Fruit fly (Drosophila melanogaster) whole organism, embryonic: Measurements from ENCODE around the gene sphe.

Source experiments
- Atf6 ChIP-seq: fragments of 200-800 bp; sonication (Bioruptor generic); IDR thresholded peaks from 2 replicates; pipeline ENCODE4 v1.3.6; 2022; ENCODE audit warnings: missing biosample characterization, missing genetic modification characterization
- Bteb2 ChIP-seq: fragments of 200-800 bp; sonication (Bioruptor generic); optimal IDR thresholded peaks from 2 replicates; lab custom pipeline; 2016; ENCODE audit warnings: missing biosample characterization, missing genetic modification characterization
- CG10321 ChIP-seq: fragments of 200-800 bp; sonication (Bioruptor generic); IDR thresholded peaks from 2 replicates; pipeline ENCODE4 v1.3.6; 2022; ENCODE audit warnings: missing biosample characterization, missing genetic modification characterization
- CG10543 ChIP-seq: fragments of 200-800 bp; sonication (Bioruptor generic); optimal IDR thresholded peaks from 3 replicates; lab custom pipeline; 2017; ENCODE audit warnings: missing biosample characterization, mild to moderate bottlenecking, missing genetic modification characterization, moderate library complexity
- CG11085 ChIP-seq: fragments of 200-800 bp; sonication (Bioruptor generic); IDR thresholded peaks from 2 replicates; pipeline ENCODE4 v1.3.6; 2022; ENCODE audit warnings: missing biosample characterization, missing genetic modification characterization
- CG12104 ChIP-seq: fragments of 200-800 bp; sonication (Bioruptor generic); optimal IDR thresholded peaks from 3 replicates; lab custom pipeline; 2016; ENCODE audit warnings: missing biosample characterization, missing genetic modification characterization
- CG14965 ChIP-seq: fragments of 200-800 bp; sonication (Bioruptor generic); optimal IDR thresholded peaks from 2 replicates; lab custom pipeline; 2016; ENCODE audit warnings: missing biosample characterization, missing genetic modification characterization, borderline replicate concordance
- CG15696 ChIP-seq: fragments of 200-800 bp; sonication (Bioruptor generic); optimal IDR thresholded peaks from 2 replicates; lab custom pipeline; 2019; ENCODE audit warnings: missing biosample characterization, mild to moderate bottlenecking, missing genetic modification characterization, moderate library complexity
- CG17802 ChIP-seq: fragments of 200-800 bp; sonication (Bioruptor generic); optimal IDR thresholded peaks from 2 replicates; lab custom pipeline; 2018; ENCODE audit warnings: missing biosample characterization, mild to moderate bottlenecking, missing genetic modification characterization, moderate library complexity
- CG18476 ChIP-seq: fragments of 200-800 bp; sonication (Bioruptor generic); optimal IDR thresholded peaks from 2 replicates; lab custom pipeline; 2016; ENCODE audit warnings: missing biosample characterization, mild to moderate bottlenecking, missing genetic modification characterization
- CG18619 ChIP-seq: fragments of 200-800 bp; sonication (Bioruptor generic); optimal IDR thresholded peaks from 3 replicates; lab custom pipeline; 2017; ENCODE audit warnings: missing biosample characterization, mild to moderate bottlenecking, missing genetic modification characterization
- CG2712 ChIP-seq: fragments of 200-800 bp; optimal IDR thresholded peaks from 3 replicates; lab custom pipeline; 2019; ENCODE audit warnings: missing biosample characterization, mild to moderate bottlenecking, missing genetic modification characterization, moderate library complexity
- CG2889 ChIP-seq: fragments of 200-800 bp; sonication (Bioruptor generic); IDR thresholded peaks from 3 replicates; pipeline ENCODE4 v1.3.6; 2022; ENCODE audit warnings: missing biosample characterization, missing genetic modification characterization
- CG30431 ChIP-seq: fragments of 200-800 bp; sonication (Bioruptor generic); optimal IDR thresholded peaks from 2 replicates; lab custom pipeline; 2017; ENCODE audit warnings: missing biosample characterization, missing genetic modification characterization
- CG3407 ChIP-seq: fragments of 200-800 bp; sonication (Bioruptor generic); optimal IDR thresholded peaks from 2 replicates; lab custom pipeline; 2018; ENCODE audit warnings: missing biosample characterization, mild to moderate bottlenecking, missing genetic modification characterization
- CG34422 ChIP-seq: fragments of 200-800 bp; sonication (Bioruptor generic); IDR thresholded peaks from 3 replicates; pipeline ENCODE4 v1.3.6; 2022; ENCODE audit warnings: missing biosample characterization, missing genetic modification characterization
- CG4424 ChIP-seq: fragments of 200-800 bp; sonication (Bioruptor generic); optimal IDR thresholded peaks from 3 replicates; lab custom pipeline; 2016; ENCODE audit warnings: missing biosample characterization, missing genetic modification characterization
- CG6175 ChIP-seq: fragments of 200-800 bp; sonication (Bioruptor generic); IDR thresholded peaks from 3 replicates; pipeline ENCODE4 v1.3.6; 2022; ENCODE audit warnings: missing biosample characterization, missing genetic modification characterization
- CG6654 ChIP-seq: fragments of 200-800 bp; sonication (Bioruptor generic); optimal IDR thresholded peaks from 2 replicates; lab custom pipeline; 2017; ENCODE audit warnings: missing biosample characterization, mild to moderate bottlenecking, missing genetic modification characterization
- CG6854 ChIP-seq: fragments of 200-800 bp; sonication (Bioruptor generic); optimal IDR thresholded peaks from 3 replicates; lab custom pipeline; 2017; ENCODE audit warnings: missing biosample characterization, mild to moderate bottlenecking, missing genetic modification characterization
- CG7357 ChIP-seq: fragments of 200-800 bp; sonication (Bioruptor generic); IDR thresholded peaks from 3 replicates; pipeline ENCODE4 v1.3.6; 2022; ENCODE audit warnings: missing biosample characterization, missing genetic modification characterization
- CG7745 ChIP-seq: fragments of 200-800 bp; sonication (Bioruptor generic); optimal IDR thresholded peaks from 2 replicates; lab custom pipeline; 2018; ENCODE audit warnings: missing biosample characterization, mild to moderate bottlenecking, missing genetic modification characterization, moderate library complexity
- CG7786 ChIP-seq: fragments of 200-800 bp; sonication (Bioruptor generic); optimal IDR thresholded peaks from 2 replicates; lab custom pipeline; 2016; ENCODE audit warnings: missing biosample characterization, missing genetic modification characterization
- CG8290 ChIP-seq, 3 experiments: fragments of 200-800 bp; sonication (Bioruptor generic); optimal IDR thresholded peaks; 2 replicates each; lab custom pipeline; 2016 to 2019; ENCODE audit warnings: missing biosample characterization in 3 of 3, missing genetic modification characterization in 3 of 3, mild to moderate bottlenecking in 2 of 3, moderate library complexity in 1 of 3
- Camta ChIP-seq: fragments of 200-800 bp; sonication (Bioruptor generic); optimal IDR thresholded peaks from 2 replicates; lab custom pipeline; 2016; ENCODE audit warnings: missing biosample characterization, missing genetic modification characterization
- Deaf1 ChIP-seq: fragments of 200-800 bp; optimal IDR thresholded peaks from 3 replicates; lab custom pipeline; 2019; ENCODE audit warnings: missing biosample characterization, mild to moderate bottlenecking, missing genetic modification characterization, moderate library complexity
- Ets65A ChIP-seq: fragments of 200-800 bp; sonication (Bioruptor generic); peaks from one replicate; lab custom pipeline; 2016; ENCODE audit warnings: missing biosample characterization, missing genetic modification characterization
- Fer2 ChIP-seq: fragments of 200-800 bp; sonication (Bioruptor generic); optimal IDR thresholded peaks from 2 replicates; lab custom pipeline; 2018; ENCODE audit warnings: missing biosample characterization, mild to moderate bottlenecking, missing genetic modification characterization, moderate library complexity
- Gsc ChIP-seq: fragments of 200-800 bp; sonication (Bioruptor generic); IDR thresholded peaks from 2 replicates; pipeline ENCODE4 v1.3.6; 2022; ENCODE audit warnings: missing biosample characterization, missing genetic modification characterization
- Hr51 ChIP-seq, 2 experiments: fragments of 200-800 bp; sonication (Bioruptor generic); optimal IDR thresholded peaks; 2 replicates in 1 of 2; 3 replicates in 1 of 2; lab custom pipeline; 2016 to 2018; ENCODE audit warnings: missing biosample characterization in 2 of 2, missing genetic modification characterization in 2 of 2, mild to moderate bottlenecking in 1 of 2, moderate library complexity in 1 of 2
- Lim3 ChIP-seq: fragments of 200-800 bp; sonication (Bioruptor generic); IDR thresholded peaks from 2 replicates; pipeline ENCODE4 v1.3.6; 2022; ENCODE audit warnings: missing biosample characterization, missing genetic modification characterization
- Oli ChIP-seq: fragments of 200-800 bp; sonication (Bioruptor generic); optimal IDR thresholded peaks from 2 replicates; lab custom pipeline; 2018; ENCODE audit warnings: missing biosample characterization, mild to moderate bottlenecking, missing genetic modification characterization, moderate library complexity
- Opbp ChIP-seq: fragments of 200-800 bp; sonication (Bioruptor generic); IDR thresholded peaks from 3 replicates; pipeline ENCODE4 v1.3.6; 2022; ENCODE audit warnings: missing biosample characterization, missing genetic modification characterization; ENCODE audit not compliant: partially characterized antibody
- PHDP ChIP-seq: fragments of 200-800 bp; sonication (Bioruptor generic); optimal IDR thresholded peaks from 3 replicates; lab custom pipeline; 2018; ENCODE audit warnings: missing biosample characterization, mild to moderate bottlenecking, missing genetic modification characterization, moderate library complexity
- Ptx1 ChIP-seq: fragments of 200-800 bp; sonication (Bioruptor generic); IDR thresholded peaks from 2 replicates; pipeline ENCODE4 v1.3.6; 2022; ENCODE audit warnings: missing biosample characterization, missing genetic modification characterization
- Sin3A ChIP-seq: fragments of >200 bp; optimal IDR thresholded peaks from 2 replicates; lab custom pipeline; 2018
- Sox102F ChIP-seq: fragments of 200-800 bp; sonication (Bioruptor generic); optimal IDR thresholded peaks from 2 replicates; lab custom pipeline; 2018; ENCODE audit warnings: missing biosample characterization, mild to moderate bottlenecking, missing genetic modification characterization, moderate library complexity
- ab ChIP-seq: fragments of 200-800 bp; sonication (Bioruptor generic); optimal IDR thresholded peaks from 2 replicates; lab custom pipeline; 2016; ENCODE audit warnings: missing biosample characterization, missing genetic modification characterization
- ara ChIP-seq: fragments of 200-800 bp; sonication (Bioruptor generic); IDR thresholded peaks from 2 replicates; pipeline ENCODE4 v1.3.6; 2022; ENCODE audit warnings: missing biosample characterization, missing genetic modification characterization
- bowl ChIP-seq: fragments of 200-800 bp; sonication (Bioruptor generic); IDR thresholded peaks from 2 replicates; pipeline ENCODE4 v1.3.6; 2022; ENCODE audit warnings: missing biosample characterization, missing genetic modification characterization
- croc ChIP-seq: fragments of 200-800 bp; sonication (Bioruptor generic); conservative IDR thresholded peaks from 3 replicates; pipeline ENCODE4 v1.3.6; 2022; ENCODE audit warnings: missing biosample characterization, missing genetic modification characterization
- crol ChIP-seq: fragments of 200-800 bp; sonication (Bioruptor generic); IDR thresholded peaks from 2 replicates; pipeline ENCODE4 v1.3.6; 2022; ENCODE audit warnings: missing biosample characterization, missing genetic modification characterization
- fd96Cb ChIP-seq: fragments of 200-800 bp; sonication (Bioruptor generic); optimal IDR thresholded peaks from 2 replicates; lab custom pipeline; 2018; ENCODE audit warnings: missing biosample characterization, mild to moderate bottlenecking, missing genetic modification characterization, moderate library complexity
- mirr ChIP-seq: fragments of 200-800 bp; sonication (Bioruptor generic); optimal IDR thresholded peaks from 3 replicates; lab custom pipeline; 2018; ENCODE audit warnings: missing biosample characterization, mild to moderate bottlenecking, missing genetic modification characterization
- nau ChIP-seq: fragments of 200-800 bp; sonication (Bioruptor generic); optimal IDR thresholded peaks from 3 replicates; lab custom pipeline; 2017; ENCODE audit warnings: missing biosample characterization, mild to moderate bottlenecking, missing genetic modification characterization, missing genetic modification reagents
- pita ChIP-seq: fragments of 200-800 bp; sonication (Bioruptor generic); optimal IDR thresholded peaks from 2 replicates; lab custom pipeline; 2017; ENCODE audit warnings: missing biosample characterization, mild to moderate bottlenecking, missing genetic modification characterization
- pnt ChIP-seq: fragments of 200-800 bp; sonication (Bioruptor generic); optimal IDR thresholded peaks from 3 replicates; lab custom pipeline; 2016; ENCODE audit warnings: missing biosample characterization, missing genetic modification characterization
- ranshi ChIP-seq: fragments of 200-800 bp; sonication (Bioruptor generic); IDR thresholded peaks from 2 replicates; pipeline ENCODE4 v1.3.6; 2022; ENCODE audit warnings: missing biosample characterization, missing genetic modification characterization
- stwl ChIP-seq: fragments of 200-800 bp; sonication (Bioruptor generic); optimal IDR thresholded peaks from 3 replicates; lab custom pipeline; 2018; ENCODE audit warnings: missing biosample characterization, mild to moderate bottlenecking, missing genetic modification characterization, moderate library complexity
- unpg ChIP-seq: fragments of 200-800 bp; sonication (Bioruptor generic); optimal IDR thresholded peaks from 3 replicates; lab custom pipeline; 2018; ENCODE audit warnings: missing biosample characterization, mild to moderate bottlenecking, missing genetic modification characterization, moderate library complexity
- usp ChIP-seq: fragments of >200 bp; optimal IDR thresholded peaks from 2 replicates; lab custom pipeline; 2017; ENCODE audit warnings: missing biosample characterization, missing genetic modification characterization
- zfh2 ChIP-seq: fragments of 200-800 bp; sonication (Bioruptor generic); optimal IDR thresholded peaks from 2 replicates; lab custom pipeline; 2016; ENCODE audit warnings: missing biosample characterization, missing genetic modification characterization

sphe gene

dm6 chrX:16654931-16655409 lies 46.8 kb downstream of the sphe start, which contains the start of the genes Nemp and r (continued):
- no peak for TF ChIP-seq CG10543 (GFP tag; lab: Kevin White, UChicago)
- TF ChIP-seq CG7357 (GFP tag; lab: Robert Waterston, UW) = no peak
- TF ChIP-seq Bteb2 = no peak
- no peak for TF ChIP-seq zfh2 (GFP tag; lab: Kevin White, UChicago)
- no peak for TF ChIP-seq CG12104 (GFP tag; lab: Kevin White, UChicago)
- TF ChIP-seq Opbp = peak; percentile 65; the same call in 1 of the 3 replicates
- TF ChIP-seq CG8290 (GFP tag; optimal IDR thresholded peaks at IDR 0.05; lab: Kevin White, UChicago) = peak; percentile 30
- no peak for TF ChIP-seq CG8290 (tag; optimal IDR thresholded peaks at IDR 0.05; lab: Kevin White, UChicago)
- no peak for TF ChIP-seq Oli
- TF ChIP-seq CG18476 (GFP tag; lab: Kevin White, UChicago) = no peak
- TF ChIP-seq Sin3A (lab: Kevin White, UChicago) = peak; percentile 88
- TF ChIP-seq pita (GFP tag; lab: Kevin White, UChicago) = peak; percentile 84
- TF ChIP-seq CG34422 (GFP tag; lab: Robert Waterston, UW) = no peak
- peak; percentile 40 for TF ChIP-seq stwl
- TF ChIP-seq Ets65A (GFP tag; lab: Kevin White, UChicago) = no peak
- TF ChIP-seq CG7745 (tag; lab: Kevin White, UChicago) = no peak
- peak in 1 of 2 experiments; percentile 37 for TF ChIP-seq Hr51 (GFP tag; optimal IDR thresholded peaks at IDR 0.05; lab: Kevin White, UChicago)
- no peak for TF ChIP-seq bowl (GFP tag; lab: Robert Waterston, UW)
- no peak for TF ChIP-seq CG6175 (GFP tag; lab: Robert Waterston, UW)
- no peak for TF ChIP-seq Ptx1 (GFP tag; lab: Robert Waterston, UW)
- no peak for TF ChIP-seq ranshi (GFP tag; lab: Robert Waterston, UW)
- no peak for TF ChIP-seq unpg (GFP tag; lab: Kevin White, UChicago)
- TF ChIP-seq CG6654 = no peak
- no peak for TF ChIP-seq croc (GFP tag; lab: Robert Waterston, UW)
- no peak for TF ChIP-seq Camta (GFP tag; lab: Kevin White, UChicago)
- TF ChIP-seq CG3407 (GFP tag; lab: Kevin White, UChicago) = no peak
- no peak for TF ChIP-seq CG6854 (GFP tag; lab: Kevin White, UChicago)
- no peak for TF ChIP-seq CG30431 (GFP tag; lab: Kevin White, UChicago)
- TF ChIP-seq Lim3 (GFP tag; lab: Robert Waterston, UW) = no peak
- TF ChIP-seq PHDP (tag; lab: Kevin White, UChicago) = no peak
- TF ChIP-seq Deaf1 = no peak
- no peak for TF ChIP-seq Fer2
- no peak for TF ChIP-seq CG4424
- no peak for TF ChIP-seq pnt (GFP tag; lab: Kevin White, UChicago)
- no peak for TF ChIP-seq CG14965
- peak; percentile 33 for TF ChIP-seq CG2712
- TF ChIP-seq ara (GFP tag; lab: Robert Waterston, UW) = no peak
- TF ChIP-seq usp (GFP tag; lab: Kevin White, UChicago) = no peak
- TF ChIP-seq crol = no peak
- no peak for TF ChIP-seq CG2889
- no peak for TF ChIP-seq Sox102F (GFP tag; lab: Kevin White, UChicago)
- no peak for TF ChIP-seq CG15696 (tag; lab: Kevin White, UChicago)
- TF ChIP-seq CG17802 (tag; lab: Kevin White, UChicago) = no peak
- TF ChIP-seq CG7786 (GFP tag; lab: Kevin White, UChicago) = no peak
- no peak for TF ChIP-seq nau
- no peak for TF ChIP-seq CG18619 (GFP tag; lab: Kevin White, UChicago)
- no peak for TF ChIP-seq Atf6
- TF ChIP-seq mirr (GFP tag; lab: Kevin White, UChicago) = no peak
- no peak for TF ChIP-seq CG11085 (GFP tag; lab: Robert Waterston, UW)
- TF ChIP-seq CG10321 (GFP tag; lab: Robert Waterston, UW) = no peak
- no peak for TF ChIP-seq Gsc (GFP tag; lab: Robert Waterston, UW)
- TF ChIP-seq fd96Cb (tag; lab: Kevin White, UChicago) = no peak
- no peak for TF ChIP-seq ab (GFP tag; lab: Kevin White, UChicago)
